Worm (Caenorhabditis elegans) whole organism, L2 larva: ENCODE data around the gene bus-8B.

ENCODE experiments used
- F13H6.1 ChIP-seq: sonication (generic microtip); optimal IDR thresholded peaks from 2 replicates; lab custom pipeline; 2016; ENCODE audit warnings: missing genetic modification characterization, missing compliant biosample characterization
- R02D3.7 ChIP-seq: fragments of 150-350 bp; optimal IDR thresholded peaks from 2 replicates; lab custom pipeline; 2014; ENCODE audit warnings: missing biosample characterization, missing genetic modification characterization
- ama-1 ChIP-seq: fragments of 150-350 bp; optimal IDR thresholded peaks from 2 replicates; lab custom pipeline; 2018; ENCODE audit warnings: inconsistent platforms
- ceh-16 ChIP-seq: fragments of 150-350 bp; optimal IDR thresholded peaks from 2 replicates; lab custom pipeline; 2014; ENCODE audit warnings: missing biosample characterization, missing genetic modification characterization
- egl-27 ChIP-seq: sonication (generic microtip); optimal IDR thresholded peaks from 3 replicates; lab custom pipeline; 2017; ENCODE audit warnings: missing biosample characterization, missing genetic modification reagents, missing genetic modification characterization
- elt-1 ChIP-seq: fragments of 150-350 bp; optimal IDR thresholded peaks from 2 replicates; lab custom pipeline; 2014; ENCODE audit warnings: missing biosample characterization, missing genetic modification characterization
- lin-39 ChIP-seq: fragments of 150-350 bp; optimal IDR thresholded peaks from 2 replicates; lab custom pipeline; 2014; ENCODE audit warnings: missing biosample characterization, missing genetic modification reagents, missing genetic modification characterization
- mbf-1 ChIP-seq: sonication (generic microtip); optimal IDR thresholded peaks from 2 replicates; lab custom pipeline; 2017; ENCODE audit warnings: missing biosample characterization, missing genetic modification characterization
- nhr-12 ChIP-seq: fragments of 150-350 bp; optimal IDR thresholded peaks from 2 replicates; lab custom pipeline; 2014; ENCODE audit warnings: missing biosample characterization, missing genetic modification characterization
- nhr-23 ChIP-seq: fragments of 150-350 bp; optimal IDR thresholded peaks from 2 replicates; lab custom pipeline; 2014; ENCODE audit warnings: missing biosample characterization, missing genetic modification reagents, missing genetic modification characterization
- nhr-6 ChIP-seq: fragments of 150-350 bp; optimal IDR thresholded peaks from 2 replicates; lab custom pipeline; 2014; ENCODE audit warnings: missing biosample characterization, missing genetic modification characterization
- nhr-77 ChIP-seq: fragments of 150-350 bp; optimal IDR thresholded peaks from 2 replicates; lab custom pipeline; 2014; ENCODE audit warnings: missing biosample characterization, missing genetic modification characterization
- snpc-4 ChIP-seq: fragments of 150-350 bp; optimal IDR thresholded peaks from 2 replicates; lab custom pipeline; 2014; ENCODE audit warnings: missing biosample characterization, missing genetic modification characterization
- zag-1 ChIP-seq: fragments of 150-350 bp; optimal IDR thresholded peaks from 2 replicates; lab custom pipeline; 2014; ENCODE audit warnings: missing biosample characterization, missing genetic modification characterization

DNA sequence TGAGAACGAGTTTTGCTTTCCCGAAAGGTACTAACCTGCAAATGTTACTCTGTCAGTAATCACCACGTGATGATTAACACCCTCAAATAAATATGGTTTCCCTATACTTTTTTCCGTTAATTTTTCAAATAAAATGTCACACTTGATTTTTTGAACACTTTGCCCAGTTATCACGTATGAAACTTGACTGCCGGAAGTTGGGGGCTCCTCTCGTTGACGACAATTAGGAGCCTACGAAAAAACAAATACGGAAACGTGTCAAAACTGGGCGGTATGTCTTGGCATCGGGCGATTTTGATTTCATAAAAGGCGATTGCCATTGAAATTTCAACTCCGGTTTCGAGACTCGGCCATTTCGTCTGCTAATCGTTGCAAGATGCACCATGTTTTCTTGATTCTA lies 45.2 kb upstream of the bus-8B start, which contains the start of gene C25F6.8:
- no peak for TF ChIP-seq zag-1 (tag; lab: Kevin White, UChicago)
- TF ChIP-seq nhr-12: no peak
- no peak for TF ChIP-seq nhr-77 (tag; lab: Kevin White, UChicago)
- TF ChIP-seq lin-39 (tag; lab: Kevin White, UChicago): no peak
- no peak for TF ChIP-seq nhr-23 (tag; lab: Kevin White, UChicago)
- TF ChIP-seq snpc-4 (tag; lab: Kevin White, UChicago): no peak
- TF ChIP-seq egl-27: no peak
- no peak for TF ChIP-seq nhr-6 (tag; lab: Kevin White, UChicago)
- no peak for TF ChIP-seq R02D3.7
- no peak for TF ChIP-seq ceh-16 (tag; lab: Kevin White, UChicago)
- no peak for TF ChIP-seq ama-1
- no peak for TF ChIP-seq mbf-1 (tag; lab: Kevin White, UChicago)
- no peak for TF ChIP-seq elt-1 (tag; lab: Kevin White, UChicago)
- no peak for TF ChIP-seq F13H6.1 (tag; lab: Kevin White, UChicago)
